Worm (Caenorhabditis elegans): ENCODE data around the gene shc-3.

The shc-3 gene

DNA sequence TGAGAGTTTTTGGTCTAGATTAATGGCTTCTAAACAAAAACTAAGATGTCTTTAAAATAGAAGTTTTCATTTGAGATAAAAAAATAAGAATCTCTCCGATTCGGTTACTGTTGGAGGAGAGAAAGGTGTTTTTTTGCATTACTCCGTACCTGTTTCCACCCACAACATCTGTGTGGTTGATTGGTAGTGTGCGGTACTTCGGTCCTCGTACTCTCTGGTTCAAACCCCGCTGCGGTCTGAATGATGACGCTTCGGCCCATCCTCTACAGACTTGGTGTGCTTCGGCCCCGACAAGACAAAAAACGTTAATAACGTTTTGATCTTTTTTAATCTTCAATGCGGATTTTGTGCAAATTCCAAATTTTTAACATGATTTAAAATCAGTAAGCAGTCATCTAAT is 19.8 kb upstream of the shc-3 start:
- TF ChIP-seq hlh-13 (GFP tag; optimal IDR thresholded peaks at IDR 0.05) (no peak), ceh-24 (tag; optimal IDR thresholded peaks at IDR 0.05) (no peak), K09A11.1 (tag; optimal IDR thresholded peaks at IDR 0.05; ENCODE audit: insufficient read depth) (no peak), zip-5 (tag; optimal IDR thresholded peaks at IDR 0.05) (no peak), sox-4 (tag; optimal IDR thresholded peaks at IDR 0.05) (no peak), elt-2 (tag; optimal IDR thresholded peaks at IDR 0.05) (no peak), pha-4 (tag; optimal IDR thresholded peaks at IDR 0.05) (no peak), C38D4.7 (GFP tag; optimal IDR thresholded peaks at IDR 0.05) (no peak), F13H6.1 (tag; optimal IDR thresholded peaks at IDR 0.05) (no peak), nhr-232 (tag; optimal IDR thresholded peaks at IDR 0.05) (no peak), ahr-1 (tag; optimal IDR thresholded peaks at IDR 0.05) (no peak), mec-3 (tag; optimal IDR thresholded peaks at IDR 0.05; ENCODE audit: borderline replicate concordance) (no peak), Y22D7AL.16 (tag; optimal IDR thresholded peaks at IDR 0.05) (no peak), sox-2 (GFP tag; IDR thresholded peaks at IDR 0.05) (no peak), pat-9 (tag; optimal IDR thresholded peaks at IDR 0.05) (no peak), fkh-6 (tag; optimal IDR thresholded peaks at IDR 0.05) (no peak), ceh-34 (tag; optimal IDR thresholded peaks at IDR 0.05) (no peak), tbx-2 (tag; optimal IDR thresholded peaks at IDR 0.05) (no peak), C08G9.2 (tag; optimal IDR thresholded peaks at IDR 0.05) (no peak), ceh-14 (tag; optimal IDR thresholded peaks at IDR 0.05) (no peak)

- peak; percentile 67 for TF ChIP-seq ceh-6 (GFP tag; optimal IDR thresholded peaks at IDR 0.05)
- peak; percentile 98 for TF ChIP-seq nfya-1 (tag; optimal IDR thresholded peaks at IDR 0.05)
- TF ChIP-seq ama-1 (optimal IDR thresholded peaks at IDR 0.05): no peak
- peak; percentile 80 for TF ChIP-seq hlh-30 (tag; optimal IDR thresholded peaks at IDR 0.05; ENCODE audit: insufficient read depth)
- no peak for TF ChIP-seq hlh-15 (tag; optimal IDR thresholded peaks at IDR 0.05)
- peak; percentile 89 for TF ChIP-seq F13H6.1 (tag; optimal IDR thresholded peaks at IDR 0.05)
- peak; percentile 97 for TF ChIP-seq rnt-1 (tag; optimal IDR thresholded peaks at IDR 0.05)
- TF ChIP-seq unc-86 (tag; optimal IDR thresholded peaks at IDR 0.05): peak; percentile 81
- peak; percentile 36 for TF ChIP-seq pat-9 (tag; optimal IDR thresholded peaks at IDR 0.05)
- TF ChIP-seq ceh-24 (tag; optimal IDR thresholded peaks at IDR 0.05): no peak
- peak; percentile 50 for TF ChIP-seq sox-4 (tag; optimal IDR thresholded peaks at IDR 0.05)
- TF ChIP-seq fax-1 (tag; optimal IDR thresholded peaks at IDR 0.05): peak; percentile 12
- peak; percentile 69 for TF ChIP-seq ttx-3 (tag; optimal IDR thresholded peaks at IDR 0.05)
- TF ChIP-seq ceh-14 (tag; optimal IDR thresholded peaks at IDR 0.05): peak; percentile 87
- TF ChIP-seq nhr-232 (tag; optimal IDR thresholded peaks at IDR 0.05): no peak
- peak; percentile 97 for TF ChIP-seq dve-1 (tag; optimal IDR thresholded peaks at IDR 0.05)
- peak; percentile 81 for TF ChIP-seq syd-9 (tag; optimal IDR thresholded peaks at IDR 0.05)
- peak; percentile 29 for TF ChIP-seq fkh-6 (tag; optimal IDR thresholded peaks at IDR 0.05)
- peak; percentile 86 for TF ChIP-seq fkh-10 (GFP tag; optimal IDR thresholded peaks at IDR 0.05)
- peak; percentile 84 for TF ChIP-seq C08G9.2 (tag; optimal IDR thresholded peaks at IDR 0.05)
- TF ChIP-seq ceh-31 (tag; optimal IDR thresholded peaks at IDR 0.05): peak; percentile 98
- peak; percentile 68 for TF ChIP-seq ceh-19 (GFP tag; optimal IDR thresholded peaks at IDR 0.05)
- TF ChIP-seq elt-4 (tag; optimal IDR thresholded peaks at IDR 0.05): no peak
- no peak for TF ChIP-seq ceh-9 (tag; optimal IDR thresholded peaks at IDR 0.05)
- no peak for TF ChIP-seq npax-4 (tag; optimal IDR thresholded peaks at IDR 0.05)
- TF ChIP-seq nhr-11 (tag; optimal IDR thresholded peaks at IDR 0.05): no peak
- no peak for TF ChIP-seq C38D4.7 (GFP tag; optimal IDR thresholded peaks at IDR 0.05)
- TF ChIP-seq unc-42 (tag; optimal IDR thresholded peaks at IDR 0.05): peak; percentile 98
- TF ChIP-seq ceh-34 (tag; optimal IDR thresholded peaks at IDR 0.05): peak; percentile 98
- TF ChIP-seq unc-3 (GFP tag; conservative IDR thresholded peaks at IDR 0.05): peak; percentile 50
- TF ChIP-seq unc-3 (tag; optimal IDR thresholded peaks at IDR 0.05): peak; percentile 86
- TF ChIP-seq pha-2 (tag; optimal IDR thresholded peaks at IDR 0.05): no peak
- peak; percentile 95 for TF ChIP-seq pax-1 (tag; optimal IDR thresholded peaks at IDR 0.05)
- TF ChIP-seq elt-2 (tag; optimal IDR thresholded peaks at IDR 0.05): peak; percentile 54
- TF ChIP-seq gmeb-2 (tag; optimal IDR thresholded peaks at IDR 0.05): peak; percentile 40
- peak; percentile 53 for TF ChIP-seq ahr-1 (tag; optimal IDR thresholded peaks at IDR 0.05)
- TF ChIP-seq lin-11 (tag; optimal IDR thresholded peaks at IDR 0.05): peak; percentile 26
- 0 out of 2 replicates have a peak, but pooled peaks have one; percentile 34 for TF ChIP-seq ceh-45 (GFP tag; IDR thresholded peaks at IDR 0.05)
- TF ChIP-seq sox-2 (GFP tag; IDR thresholded peaks at IDR 0.05): peak; percentile 71
- TF ChIP-seq hlh-13 (GFP tag; optimal IDR thresholded peaks at IDR 0.05): peak; percentile 6
- TF ChIP-seq K02D7.2 (tag; optimal IDR thresholded peaks at IDR 0.05): no peak
- peak; percentile 54 for TF ChIP-seq hlh-8 (tag; optimal IDR thresholded peaks at IDR 0.05)
Measured at ce11 chrX:13700642-13701233, 16.6 kb upstream of the shc-3 start.
